Worm (Caenorhabditis elegans): ENCODE results near the gene F47B8.10.

DNA sequence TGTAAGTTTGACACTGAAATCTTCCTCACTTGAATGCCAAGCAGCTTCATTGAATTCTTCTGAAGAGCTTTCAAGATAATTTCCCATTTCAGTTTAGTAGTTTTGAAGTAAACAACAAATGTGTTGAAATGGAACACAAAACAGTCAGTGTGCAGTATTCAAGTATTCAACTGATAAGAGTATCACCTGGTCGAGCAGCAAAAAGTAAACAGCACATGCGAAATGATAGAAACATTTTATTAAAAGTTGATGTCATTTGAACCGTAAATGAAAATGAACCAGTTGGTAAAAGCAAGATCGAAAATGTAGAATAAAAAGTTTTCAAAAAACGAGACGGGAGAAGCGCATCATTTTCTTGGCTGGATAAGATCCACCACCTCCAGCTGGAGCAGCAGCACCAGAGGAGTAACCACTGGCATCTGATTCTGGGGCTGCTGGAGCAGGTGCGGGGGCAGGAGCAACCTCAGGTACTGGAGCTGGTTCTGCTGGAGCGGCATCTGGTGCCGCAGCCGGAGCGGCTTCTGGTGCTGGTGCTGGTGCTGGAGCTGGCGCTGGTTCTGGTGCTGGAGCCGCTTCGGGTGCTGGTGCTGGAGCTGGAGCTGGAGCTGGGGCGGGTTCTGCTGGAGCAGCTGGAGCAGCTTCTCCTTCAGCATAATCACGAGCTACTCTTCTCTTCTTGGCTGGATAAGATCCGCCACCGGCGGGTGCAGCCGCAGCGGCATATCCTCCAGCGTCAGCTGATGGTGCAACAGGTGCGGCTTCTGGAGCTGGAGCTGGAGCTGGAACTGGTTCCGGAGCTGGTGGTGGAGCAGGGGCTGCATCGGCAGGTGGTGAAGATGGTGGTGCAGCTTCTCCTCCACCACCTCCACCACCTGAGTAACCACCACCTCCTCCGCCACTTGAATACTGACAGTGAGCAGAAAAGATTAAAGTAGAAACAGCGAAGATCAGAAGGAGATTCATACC, 17.0 kb upstream of the F47B8.10 start, which contains the start of the genes F47B8.4 and F47B8.18:
- TF ChIP-seq nhr-77 (tag; optimal IDR thresholded peaks at IDR 0.05), result no peak
- TF ChIP-seq ceh-16 (tag; optimal IDR thresholded peaks at IDR 0.05), result no peak
- no peak for TF ChIP-seq unc-62 (GFP tag; optimal IDR thresholded peaks at IDR 0.05)
- TF ChIP-seq zag-1 (tag; optimal IDR thresholded peaks at IDR 0.05), result no peak
- TF ChIP-seq elt-3 (tag; optimal IDR thresholded peaks at IDR 0.05), result no peak
- no peak for TF ChIP-seq ZK546.5 (tag; optimal IDR thresholded peaks at IDR 0.05)
- TF ChIP-seq ceh-82 (tag; optimal IDR thresholded peaks at IDR 0.05), result no peak
